Fruit fly (Drosophila melanogaster) whole organism, adult: Measurements from ENCODE around the gene CG32237.

Experiments
- CG12768 ChIP-seq: fragments of 200-800 bp; sonication (Bioruptor generic); optimal IDR thresholded peaks from 2 replicates; lab custom pipeline; 2017; ENCODE audit warnings: missing biosample characterization, missing genetic modification characterization, mild to moderate bottlenecking, moderate library complexity, missing genetic modification reagents
- CG1620 ChIP-seq: fragments of 200-800 bp; sonication (Bioruptor generic); optimal IDR thresholded peaks from 2 replicates; lab custom pipeline; 2016; ENCODE audit warnings: missing biosample characterization, missing genetic modification characterization
- CG33017 ChIP-seq: fragments of 200-800 bp; sonication (Bioruptor generic); optimal IDR thresholded peaks from 2 replicates; lab custom pipeline; 2018; ENCODE audit warnings: missing biosample characterization, mild to moderate bottlenecking, missing genetic modification characterization, moderate library complexity
- CG5204 ChIP-seq: fragments of 200-800 bp; sonication (Bioruptor generic); optimal IDR thresholded peaks from 2 replicates; lab custom pipeline; 2016; ENCODE audit warnings: missing biosample characterization, missing genetic modification characterization
- CG7045 ChIP-seq: fragments of 200-800 bp; sonication (Bioruptor generic); optimal IDR thresholded peaks from 2 replicates; lab custom pipeline; 2017; ENCODE audit warnings: missing biosample characterization, mild to moderate bottlenecking, missing genetic modification characterization
- CG7101 ChIP-seq: fragments of 200-800 bp; sonication (Bioruptor generic); optimal IDR thresholded peaks from 2 replicates; lab custom pipeline; 2018; ENCODE audit warnings: missing biosample characterization, mild to moderate bottlenecking, missing genetic modification characterization, moderate library complexity
- Clk ChIP-seq: fragments of 200-800 bp; sonication (Bioruptor generic); optimal IDR thresholded peaks from 2 replicates; lab custom pipeline; 2017; ENCODE audit warnings: missing biosample characterization, missing genetic modification characterization
- Crg-1 ChIP-seq: fragments of 200-800 bp; sonication (Bioruptor generic); optimal IDR thresholded peaks from 2 replicates; lab custom pipeline; 2016; ENCODE audit warnings: missing biosample characterization, missing genetic modification characterization
- Mnt ChIP-seq: fragments of 200-800 bp; sonication (Bioruptor generic); optimal IDR thresholded peaks from 2 replicates; lab custom pipeline; 2016; ENCODE audit warnings: missing biosample characterization, mild to moderate bottlenecking, missing genetic modification characterization
- bab1 ChIP-seq: fragments of 200-800 bp; sonication (Bioruptor generic); optimal IDR thresholded peaks from 3 replicates; lab custom pipeline; 2019; ENCODE audit warnings: missing biosample characterization, mild to moderate bottlenecking, missing genetic modification characterization, moderate library complexity
- cic ChIP-seq: fragments of 200-800 bp; sonication (Bioruptor generic); optimal IDR thresholded peaks from 2 replicates; lab custom pipeline; 2017; ENCODE audit warnings: missing biosample characterization, mild to moderate bottlenecking, missing genetic modification characterization, moderate library complexity
- kay ChIP-seq: fragments of 200-800 bp; sonication (Bioruptor generic); peaks from one replicate; lab custom pipeline; 2016; ENCODE audit warnings: missing biosample characterization, missing genetic modification characterization, borderline replicate concordance
- pad ChIP-seq: fragments of 200-800 bp; sonication (Bioruptor generic); optimal IDR thresholded peaks from 3 replicates; lab custom pipeline; 2017; ENCODE audit warnings: missing biosample characterization, missing genetic modification characterization, mild to moderate bottlenecking, moderate library complexity, missing genetic modification reagents
- toe ChIP-seq: fragments of 200-800 bp; sonication (Bioruptor generic); optimal IDR thresholded peaks from 2 replicates; lab custom pipeline; 2016; ENCODE audit warnings: missing biosample characterization, missing genetic modification characterization

- no peak for TF ChIP-seq CG7045 (GFP tag; lab: Kevin White, UChicago)
- TF ChIP-seq Crg-1 (GFP tag; lab: Kevin White, UChicago): no peak
- TF ChIP-seq CG1620 (GFP tag; lab: Kevin White, UChicago): no peak
- TF ChIP-seq CG12768 (GFP tag; lab: Kevin White, UChicago): no peak
- no peak for TF ChIP-seq toe
- TF ChIP-seq Mnt (GFP tag; lab: Kevin White, UChicago): no peak
- no peak for TF ChIP-seq cic (GFP tag; lab: Kevin White, UChicago)
- no peak for TF ChIP-seq bab1
- TF ChIP-seq CG7101 (tag; lab: Kevin White, UChicago): no peak
- TF ChIP-seq kay: no peak
- TF ChIP-seq CG33017 (tag; lab: Kevin White, UChicago): no peak
- TF ChIP-seq pad: no peak
- no peak for TF ChIP-seq Clk (GFP tag; lab: Kevin White, UChicago)
- no peak for TF ChIP-seq CG5204
Observed at dm6 chr3L:4800641-4801040, 51.6 kb downstream of the CG32237 start.
